Fruit fly (Drosophila melanogaster): ENCODE results near the gene CG31730.
A peak's percentile ranks its signal among the peaks of the same experiment; 100 is the strongest.

CG31730 gene

dm6 chr2L:13215640-13216129, 43.9 kb downstream of the CG31730 start (continued):
- TF ChIP-seq CG1024 (GFP tag; IDR thresholded peaks at IDR 0.05) (peak; percentile 50; the same call in 1 of the 2 replicates), NfI (GFP tag; optimal IDR thresholded peaks at IDR 0.05) (peak; percentile 13), Scr (GFP tag; IDR thresholded peaks at IDR 0.05; ENCODE audit: partially characterized antibody) (peak; percentile 47), CG15514 (GFP tag; optimal IDR thresholded peaks at IDR 0.05) (peak; percentile 28), ci (GFP tag; IDR thresholded peaks at IDR 0.05) (peak; percentile 74), CG6689 (GFP tag; IDR thresholded peaks at IDR 0.05) (peak; percentile 26; the same call in 1 of the 2 replicates), CG16779 (GFP tag; IDR thresholded peaks at IDR 0.05) (peak; percentile 51; the same call in 1 of the 2 replicates), mam (GFP tag; optimal IDR thresholded peaks at IDR 0.05) (peak; percentile 36), dpn (GFP tag; optimal IDR thresholded peaks at IDR 0.05) (peak; percentile 40 to 74), sug (tag; optimal IDR thresholded peaks at IDR 0.05) (peak; percentile 33), grau (tag; optimal IDR thresholded peaks at IDR 0.05) (peak; percentile 41), Nf-YC (tag; optimal IDR thresholded peaks at IDR 0.05) (peak; percentile 37), nerfin-1 (tag; optimal IDR thresholded peaks at IDR 0.05) (peak; percentile 28), sens (GFP tag) (peak; percentile 93), tna (GFP tag; IDR thresholded peaks at IDR 0.05; ENCODE audit: partially characterized antibody) (peak; percentile 55), Camta (GFP tag; optimal IDR thresholded peaks at IDR 0.05) (peak; percentile 50), CG6272 (GFP tag; IDR thresholded peaks at IDR 0.05) (peak; percentile 28; the same call in 1 of the 2 replicates), CG14050 (GFP tag; IDR thresholded peaks at IDR 0.05) (0 out of 3 replicates have a peak, but pooled peaks have one; percentile 16), CG33213 (GFP tag; optimal IDR thresholded peaks at IDR 0.05) (peak; percentile 81), CG11695 (GFP tag; IDR thresholded peaks at IDR 0.05) (peak; percentile 42; the same call in 1 of the 3 replicates), CG12104 (GFP tag; optimal IDR thresholded peaks at IDR 0.05) (peak; percentile 5), CG6791 (GFP tag; IDR thresholded peaks at IDR 0.05; ENCODE audit: partially characterized antibody) (0 out of 3 replicates have a peak, but pooled peaks have one; percentile 63), CG14014 (GFP tag; IDR thresholded peaks at IDR 0.05) (peak; percentile 41; the same call in 1 of the 2 replicates), H15 (GFP tag; IDR thresholded peaks at IDR 0.05) (peak; percentile 55; the same call in 1 of the 3 replicates), CG13424 (tag; optimal IDR thresholded peaks at IDR 0.05) (peak; percentile 1), so (GFP tag; IDR thresholded peaks at IDR 0.05) (peak; percentile 62; the same call in 1 of the 3 replicates), CG2120 (GFP tag; optimal IDR thresholded peaks at IDR 0.05) (peak; percentile 64), shn (GFP tag; optimal IDR thresholded peaks at IDR 0.05) (peak; percentile 44), CG42726 (GFP tag; IDR thresholded peaks at IDR 0.05; ENCODE audit: partially characterized antibody) (peak; percentile 80), CG18476 (GFP tag; optimal IDR thresholded peaks at IDR 0.05) (peak; percentile 69), HHEX (GFP tag; optimal IDR thresholded peaks at IDR 0.05) (peak; percentile 69), CG8924 (tag; optimal IDR thresholded peaks at IDR 0.05) (peak; percentile 20)

dm6 chr2L:13215010-13215409, 44.5 kb downstream of the CG31730 start, which contains the start of gene kek4:
Gene kek4, minus strand, starts transcription at chr2L:13215350.
- TF ChIP-seq CG34224 (GFP tag; IDR thresholded peaks at IDR 0.05; ENCODE audit: partially characterized antibody) (no peak), ewg (GFP tag; optimal IDR thresholded peaks at IDR 0.05) (peak; percentile 69), CG33557 (GFP tag; optimal IDR thresholded peaks at IDR 0.05) (no peak)

- TF ChIP-seq ci (GFP tag; IDR thresholded peaks at IDR 0.05) (0 out of 3 replicates have a peak, but pooled peaks have one; percentile 37), CG15479 (GFP tag; optimal IDR thresholded peaks at IDR 0.05) (peak; percentile 41), Xrp1 (GFP tag; IDR thresholded peaks at IDR 0.05) (peak; percentile 31; the same call in 1 of the 2 replicates), grn (GFP tag; optimal IDR thresholded peaks at IDR 0.05) (peak; percentile 33), insv (GFP tag; optimal IDR thresholded peaks at IDR 0.05) (peak in 1 of 2 experiments; percentile 33), Bgb (GFP tag; IDR thresholded peaks at IDR 0.05; ENCODE audit: partially characterized antibody) (peak; percentile 19; the same call in 1 of the 2 replicates), kni (GFP tag; optimal IDR thresholded peaks at IDR 0.05) (peak; percentile 2), ken (GFP tag; IDR thresholded peaks at IDR 0.05) (0 out of 3 replicates have a peak, but pooled peaks have one; percentile 28), CG15696 (tag; optimal IDR thresholded peaks at IDR 0.05) (peak; percentile 33), Med (GFP tag) (peak; percentile 70), pros (GFP tag; optimal IDR thresholded peaks at IDR 0.05) (peak; percentile 87), lilli (GFP tag; optimal IDR thresholded peaks at IDR 0.05) (peak; percentile 4), sens (GFP tag) (peak; percentile 70), Opbp (GFP tag; IDR thresholded peaks at IDR 0.05; ENCODE audit: partially characterized antibody) (0 out of 3 replicates have a peak, but pooled peaks have one; percentile 9)
These were observed 47.7 kb downstream of the CG31730 start, which contains the start of gene CG15482 for dm6 chr2L:13211764-13212265. Gene CG15482, minus strand, starts transcription at chr2L:13211814.

Measured in whole organism, embryonic.